Fruit fly (Drosophila melanogaster): Measurements from ENCODE around the gene CG4842.

Gene CG4842

dm6 chr3L:16412394-16412950 is 44.3 kb downstream of the CG4842 start, which contains the start of gene Serinc:
Gene Serinc, plus strand, starts transcription at chr3L:16412722.
- no peak for TF ChIP-seq Ets96B (tag; optimal IDR thresholded peaks at IDR 0.05)
- peak; percentile 87 for TF ChIP-seq Sox14 (GFP tag; optimal IDR thresholded peaks at IDR 0.05)
- TF ChIP-seq CG8319 (GFP tag; optimal IDR thresholded peaks at IDR 0.05), result no peak
- peak; percentile 67 for TF ChIP-seq fkh (GFP tag; optimal IDR thresholded peaks at IDR 0.05)
- TF ChIP-seq Ets21C (GFP tag; optimal IDR thresholded peaks at IDR 0.05), result no peak
- TF ChIP-seq salr (GFP tag; optimal IDR thresholded peaks at IDR 0.05), result no peak
- TF ChIP-seq Hr39 (GFP tag; optimal IDR thresholded peaks at IDR 0.05), result peak; percentile 37
- TF ChIP-seq CG6854 (GFP tag; optimal IDR thresholded peaks at IDR 0.05), result no peak
- no peak for TF ChIP-seq Met (GFP tag; optimal IDR thresholded peaks at IDR 0.05)
- TF ChIP-seq Eip75B (GFP tag; optimal IDR thresholded peaks at IDR 0.05), result no peak
- no peak for TF ChIP-seq achi (GFP tag; optimal IDR thresholded peaks at IDR 0.05)
- TF ChIP-seq CG6792 (GFP tag; optimal IDR thresholded peaks at IDR 0.05), result no peak
- TF ChIP-seq fd59A (GFP tag; optimal IDR thresholded peaks at IDR 0.05), result no peak
- 0 out of 2 replicates have a peak, but pooled peaks have one; percentile 23 for TF ChIP-seq CG15336 (GFP tag; IDR thresholded peaks at IDR 0.05)
- no peak for TF ChIP-seq CG16779 (tag; optimal IDR thresholded peaks at IDR 0.05)
- TF ChIP-seq lz (GFP tag; optimal IDR thresholded peaks at IDR 0.05), result peak; percentile 47
- no peak for TF ChIP-seq Eip78C (GFP tag)
- no peak for TF ChIP-seq Blimp-1 (GFP tag; optimal IDR thresholded peaks at IDR 0.05)
- TF ChIP-seq CG7368 (GFP tag; optimal IDR thresholded peaks at IDR 0.05), result no peak
- TF ChIP-seq esn (GFP tag; optimal IDR thresholded peaks at IDR 0.05), result peak; percentile 39
- peak; percentile 46 for TF ChIP-seq CG31627 (GFP tag; optimal IDR thresholded peaks at IDR 0.05)
- no peak for TF ChIP-seq CG11294 (GFP tag; IDR thresholded peaks at IDR 0.05)
- no peak for TF ChIP-seq CG3919 (GFP tag; optimal IDR thresholded peaks at IDR 0.05)
- TF ChIP-seq CG4318 (GFP tag; optimal IDR thresholded peaks at IDR 0.05), result no peak
- peak; percentile 44 for TF ChIP-seq cyc (GFP tag; optimal IDR thresholded peaks at IDR 0.05)
- peak; percentile 8 for TF ChIP-seq CG3032 (tag; optimal IDR thresholded peaks at IDR 0.05)

- no peak for TF ChIP-seq Met (GFP tag; optimal IDR thresholded peaks at IDR 0.05)
- TF ChIP-seq Hr38 (GFP tag; optimal IDR thresholded peaks at IDR 0.05), result no peak
Measured at dm6 chr3L:16417024-16417423, 48.8 kb downstream of the CG4842 start, which contains the start of gene GluRS-m. Gene GluRS-m, minus strand, starts transcription at chr3L:16417177.
